Worm (Caenorhabditis elegans) whole organism, late embryonic: ENCODE measurements around the gene R08E5.1.

ENCODE experiments used
- ets-4 ChIP-seq: sonication (generic microtip); optimal IDR thresholded peaks from 2 replicates; lab custom pipeline; 2016; ENCODE audit warnings: missing genetic modification characterization, missing compliant biosample characterization
- pha-4 ChIP-seq: fragments of 150-350 bp; optimal IDR thresholded peaks from 2 replicates; lab custom pipeline; 2018; ENCODE audit warnings: missing biosample characterization, missing genetic modification reagents, missing genetic modification characterization
- sox-4 ChIP-seq: sonication (generic microtip); optimal IDR thresholded peaks from 2 replicates; lab custom pipeline; 2017; ENCODE audit warnings: mild to moderate bottlenecking, missing genetic modification characterization, inconsistent platforms, missing compliant biosample characterization

ce11 chrV:3788538-3788937, 17.2 kb upstream of the R08E5.1 start:
- TF ChIP-seq pha-4, result no peak
- no peak for TF ChIP-seq ets-4 (tag; lab: Kevin White, UChicago)
- TF ChIP-seq sox-4 (tag; lab: Kevin White, UChicago), result no peak
